Fruit fly (Drosophila melanogaster) whole organism, pupa: ENCODE measurements around the gene CG5004.

Experiments
- CG10348 ChIP-seq: fragments of 200-800 bp; sonication (Bioruptor generic); IDR thresholded peaks from 2 replicates; pipeline ENCODE4 v1.3.6; 2022; ENCODE audit warnings: missing biosample characterization, missing genetic modification characterization
- CG12605 ChIP-seq: fragments of 200-800 bp; sonication (Bioruptor generic); IDR thresholded peaks from 2 replicates; pipeline ENCODE4 v1.3.6; 2022; ENCODE audit warnings: missing biosample characterization, missing genetic modification characterization
- CG13204 ChIP-seq: fragments of 200-800 bp; sonication (Bioruptor generic); optimal IDR thresholded peaks from 2 replicates; lab custom pipeline; 2018; ENCODE audit warnings: missing biosample characterization, mild to moderate bottlenecking, missing genetic modification characterization, moderate library complexity
- CG14655 ChIP-seq: fragments of 200-800 bp; sonication (Bioruptor generic); optimal IDR thresholded peaks from 3 replicates; lab custom pipeline; 2017; ENCODE audit warnings: mild to moderate bottlenecking, missing biosample characterization, missing genetic modification reagents, missing genetic modification characterization
- CG15710 ChIP-seq: fragments of 200-800 bp; sonication (Bioruptor generic); optimal IDR thresholded peaks from 2 replicates; lab custom pipeline; 2018; ENCODE audit warnings: missing biosample characterization, mild to moderate bottlenecking, missing genetic modification characterization, moderate library complexity
- CG17806 ChIP-seq: fragments of 200-800 bp; sonication (Bioruptor generic); optimal IDR thresholded peaks from 2 replicates; lab custom pipeline; 2018; ENCODE audit warnings: missing biosample characterization, mild to moderate bottlenecking, missing genetic modification characterization, moderate library complexity
- CG32121 ChIP-seq: fragments of 200-800 bp; sonication (Bioruptor generic); IDR thresholded peaks from 2 replicates; pipeline ENCODE4 v1.3.6; 2022; ENCODE audit warnings: missing biosample characterization, missing genetic modification characterization
- CG34367 ChIP-seq: fragments of 200-800 bp; sonication (Bioruptor generic); optimal IDR thresholded peaks from 2 replicates; lab custom pipeline; 2018; ENCODE audit warnings: missing biosample characterization, mild to moderate bottlenecking, missing genetic modification characterization
- CG4496 ChIP-seq: fragments of 200-800 bp; sonication (Bioruptor generic); IDR thresholded peaks from 3 replicates; pipeline ENCODE4 v1.3.6; 2022; ENCODE audit warnings: missing biosample characterization, missing genetic modification characterization
- CG8159 ChIP-seq: fragments of 200-800 bp; sonication (Bioruptor generic); optimal IDR thresholded peaks from 3 replicates; lab custom pipeline; 2018; ENCODE audit warnings: missing biosample characterization, mild to moderate bottlenecking, missing genetic modification characterization, moderate library complexity
- CG8301 ChIP-seq: fragments of 200-800 bp; sonication (Bioruptor generic); optimal IDR thresholded peaks from 2 replicates; lab custom pipeline; 2018; ENCODE audit warnings: missing biosample characterization, mild to moderate bottlenecking, missing genetic modification characterization
- CG9948 ChIP-seq: fragments of 200-800 bp; sonication (Bioruptor generic); optimal IDR thresholded peaks from 2 replicates; lab custom pipeline; 2018; ENCODE audit warnings: missing biosample characterization, mild to moderate bottlenecking, missing genetic modification characterization, moderate library complexity
- D1 ChIP-seq: fragments of 200-800 bp; sonication (Bioruptor generic); optimal IDR thresholded peaks from 2 replicates; lab custom pipeline; 2018; ENCODE audit warnings: missing biosample characterization, mild to moderate bottlenecking, missing genetic modification characterization, moderate library complexity
- EcR ChIP-seq: fragments of 200-800 bp; sonication (Bioruptor generic); optimal IDR thresholded peaks from 3 replicates; lab custom pipeline; 2019; ENCODE audit warnings: missing biosample characterization, missing genetic modification characterization, mild to moderate bottlenecking, moderate library complexity, missing genetic modification reagents
- Ets98B ChIP-seq: fragments of 200-800 bp; sonication (Bioruptor generic); IDR thresholded peaks from 2 replicates; pipeline ENCODE4 v1.3.6; 2022; ENCODE audit warnings: missing biosample characterization, missing genetic modification characterization
- Pif1A ChIP-seq: fragments of 200-800 bp; sonication (Bioruptor generic); optimal IDR thresholded peaks from 3 replicates; lab custom pipeline; 2016; ENCODE audit warnings: missing biosample characterization, missing genetic modification characterization
- Pif1B ChIP-seq: fragments of 200-800 bp; sonication (Bioruptor generic); optimal IDR thresholded peaks from 3 replicates; lab custom pipeline; 2016; ENCODE audit warnings: missing biosample characterization, missing genetic modification characterization
- Snoo ChIP-seq: fragments of 200-800 bp; sonication (Bioruptor generic); optimal IDR thresholded peaks from 3 replicates; lab custom pipeline; 2017; ENCODE audit warnings: missing biosample characterization, mild to moderate bottlenecking, missing genetic modification characterization, inconsistent platforms
- fd96Ca ChIP-seq: fragments of 200-800 bp; sonication (Bioruptor generic); IDR thresholded peaks from 3 replicates; pipeline ENCODE4 v1.3.6; 2022; ENCODE audit warnings: missing biosample characterization, missing genetic modification characterization
- gl ChIP-seq: fragments of 200-800 bp; sonication (Bioruptor generic); optimal IDR thresholded peaks from 2 replicates; lab custom pipeline; 2018; ENCODE audit warnings: missing biosample characterization, mild to moderate bottlenecking, missing genetic modification characterization
- rn ChIP-seq: fragments of 200-800 bp; sonication (Bioruptor generic); IDR thresholded peaks from 2 replicates; pipeline ENCODE4 v1.3.6; 2022; ENCODE audit warnings: missing biosample characterization, missing genetic modification characterization

CG5004 gene

dm6 chrX:17142940-17143534 is 35.7 kb downstream of the CG5004 start, which contains the start of the genes mei-217 and mei-218:
Gene mei-217, minus strand, starts transcription at chrX:17142990.
Gene mei-218, minus strand, starts transcription at chrX:17142990.
- TF ChIP-seq gl (tag; lab: Kevin White, UChicago), result no peak
- no peak for TF ChIP-seq CG14655 (GFP tag; lab: Kevin White, UChicago)
- TF ChIP-seq D1 (tag; lab: Kevin White, UChicago), result no peak
- no peak for TF ChIP-seq Ets98B (GFP tag; lab: Robert Waterston, UW)
- no peak for TF ChIP-seq Snoo (tag; lab: Kevin White, UChicago)
- no peak for TF ChIP-seq Pif1A (GFP tag; lab: Kevin White, UChicago)
- no peak for TF ChIP-seq rn (GFP tag; lab: Robert Waterston, UW)
- no peak for TF ChIP-seq Pif1B (GFP tag; lab: Kevin White, UChicago)
- TF ChIP-seq CG17806 (tag; lab: Kevin White, UChicago), result no peak
- no peak for TF ChIP-seq CG10348 (GFP tag; lab: Robert Waterston, UW)
- TF ChIP-seq CG9948 (tag; lab: Kevin White, UChicago), result no peak
- no peak for TF ChIP-seq CG8159 (tag; lab: Kevin White, UChicago)
- TF ChIP-seq EcR (GFP tag; lab: Kevin White, UChicago), result no peak
- no peak for TF ChIP-seq CG13204 (GFP tag; lab: Kevin White, UChicago)
- no peak for TF ChIP-seq CG12605 (GFP tag; lab: Robert Waterston, UW)
- no peak for TF ChIP-seq CG32121 (GFP tag; lab: Robert Waterston, UW)
- TF ChIP-seq fd96Ca (GFP tag; lab: Robert Waterston, UW), result no peak
- TF ChIP-seq CG34367 (tag; lab: Kevin White, UChicago), result no peak

dm6 chrX:17146529-17146928 is 39.1 kb downstream of the CG5004 start:
- TF ChIP-seq CG9948 (tag; lab: Kevin White, UChicago) (no peak), CG32121 (GFP tag; lab: Robert Waterston, UW) (no peak), CG14655 (GFP tag; lab: Kevin White, UChicago) (no peak), EcR (GFP tag; lab: Kevin White, UChicago) (no peak), rn (GFP tag; lab: Robert Waterston, UW) (no peak), CG4496 (GFP tag; lab: Robert Waterston, UW) (no peak), gl (tag; lab: Kevin White, UChicago) (no peak), CG8301 (tag; lab: Kevin White, UChicago) (no peak)

- TF ChIP-seq D1 (tag; lab: Kevin White, UChicago) (no peak), CG8301 (tag; lab: Kevin White, UChicago) (peak; percentile 25), CG4496 (GFP tag; lab: Robert Waterston, UW) (peak; percentile 80), CG34367 (tag; lab: Kevin White, UChicago) (peak; percentile 69), Pif1B (GFP tag; lab: Kevin White, UChicago) (peak; percentile 60), Ets98B (GFP tag; lab: Robert Waterston, UW) (peak; percentile 64), CG12605 (GFP tag; lab: Robert Waterston, UW) (peak; percentile 50; the same call in 1 of the 2 replicates), rn (GFP tag; lab: Robert Waterston, UW) (0 out of 2 replicates have a peak, but pooled peaks have one; percentile 32), CG15710 (tag; lab: Kevin White, UChicago) (peak; percentile 62), CG14655 (GFP tag; lab: Kevin White, UChicago) (no peak), CG13204 (GFP tag; lab: Kevin White, UChicago) (no peak), CG32121 (GFP tag; lab: Robert Waterston, UW) (no peak), gl (tag; lab: Kevin White, UChicago) (peak; percentile 55), CG9948 (tag; lab: Kevin White, UChicago) (peak; percentile 16), EcR (GFP tag; lab: Kevin White, UChicago) (no peak), CG17806 (tag; lab: Kevin White, UChicago) (peak; percentile 14), CG8159 (tag; lab: Kevin White, UChicago) (peak; percentile 29), fd96Ca (GFP tag; lab: Robert Waterston, UW) (peak; percentile 60; the same call in 1 of the 3 replicates), CG10348 (GFP tag; lab: Robert Waterston, UW) (no peak), Pif1A (GFP tag; lab: Kevin White, UChicago) (peak; percentile 66), Snoo (tag; lab: Kevin White, UChicago) (peak; percentile 86)
- TF ChIP-seq, all 21 proteins: peak for 15
Observed at dm6 chrX:17147983-17148637, 40.7 kb downstream of the CG5004 start, which contains the start of gene RpS5a. Gene RpS5a, minus strand, starts transcription at chrX:17148264.

- TF ChIP-seq CG17806 (tag; lab: Kevin White, UChicago), result no peak
- no peak for TF ChIP-seq CG12605 (GFP tag; lab: Robert Waterston, UW)
- TF ChIP-seq Pif1A (GFP tag; lab: Kevin White, UChicago), result no peak
- 0 out of 3 replicates have a peak, but pooled peaks have one; percentile 37 for TF ChIP-seq CG4496 (GFP tag; lab: Robert Waterston, UW)
- TF ChIP-seq Ets98B (GFP tag; lab: Robert Waterston, UW), result no peak
- TF ChIP-seq CG14655 (GFP tag; lab: Kevin White, UChicago), result no peak
- TF ChIP-seq CG10348 (GFP tag; lab: Robert Waterston, UW), result no peak
- no peak for TF ChIP-seq fd96Ca (GFP tag; lab: Robert Waterston, UW)
- no peak for TF ChIP-seq rn (GFP tag; lab: Robert Waterston, UW)
- no peak for TF ChIP-seq EcR (GFP tag; lab: Kevin White, UChicago)
- TF ChIP-seq CG8159 (tag; lab: Kevin White, UChicago), result no peak
- no peak for TF ChIP-seq Pif1B (GFP tag; lab: Kevin White, UChicago)
- no peak for TF ChIP-seq CG8301 (tag; lab: Kevin White, UChicago)
- no peak for TF ChIP-seq D1 (tag; lab: Kevin White, UChicago)
- no peak for TF ChIP-seq CG9948 (tag; lab: Kevin White, UChicago)
- no peak for TF ChIP-seq CG13204 (GFP tag; lab: Kevin White, UChicago)
- TF ChIP-seq Snoo (tag; lab: Kevin White, UChicago), result peak; percentile 18
- TF ChIP-seq CG32121 (GFP tag; lab: Robert Waterston, UW), result no peak
Observed at dm6 chrX:17148951-17149449, 41.6 kb downstream of the CG5004 start, which contains the start of gene Chchd2. Gene Chchd2, plus strand, starts transcription at chrX:17149001.
